Worm (Caenorhabditis elegans) whole organism, L4 larva: Measurements from ENCODE around the gene C54F6.19.

Experiments
- F44E2.7 ChIP-seq: fragments of 200-800 bp; sonication (Bioruptor generic); IDR thresholded peaks from 2 replicates; pipeline ENCODE4 v2.1.2; 2022; ENCODE audit warnings: missing genetic modification characterization, missing compliant biosample characterization
- T20F7.1 ChIP-seq: fragments of 200-800 bp; sonication (Bioruptor generic); optimal IDR thresholded peaks from 2 replicates; lab custom pipeline; 2018; ENCODE audit warnings: mild to moderate bottlenecking, missing genetic modification characterization, missing compliant biosample characterization
- T26A8.4 ChIP-seq: fragments of 200-800 bp; sonication (Bioruptor generic); IDR thresholded peaks from 2 replicates; pipeline ENCODE4 v1.3.6; 2022; ENCODE audit warnings: missing genetic modification characterization, missing compliant biosample characterization
- Y48G9A.11 ChIP-seq: fragments of 200-800 bp; sonication (Bioruptor generic); IDR thresholded peaks from 2 replicates; pipeline ENCODE4 v1.3.6; 2022; ENCODE audit warnings: missing genetic modification reagents, missing genetic modification characterization, missing compliant biosample characterization
- Y75B8A.6 ChIP-seq: fragments of 200-800 bp; sonication (Bioruptor generic); IDR thresholded peaks from 2 replicates; pipeline ENCODE4 v1.3.6; 2022; ENCODE audit warnings: missing genetic modification reagents, missing genetic modification characterization, missing compliant biosample characterization
- aly-2 ChIP-seq: sonication (generic microtip); optimal IDR thresholded peaks from 2 replicates; lab custom pipeline; 2018; ENCODE audit warnings: missing biosample characterization, missing genetic modification characterization
- ceh-20 ChIP-seq: fragments of 200-800 bp; sonication (Bioruptor generic); IDR thresholded peaks from 2 replicates; pipeline ENCODE4 v1.3.6; 2022; ENCODE audit warnings: missing genetic modification reagents, missing genetic modification characterization, missing compliant biosample characterization
- ceh-44 ChIP-seq: fragments of 200-800 bp; sonication (Bioruptor generic); IDR thresholded peaks from 2 replicates; pipeline ENCODE4 v1.3.6; 2022; ENCODE audit warnings: missing genetic modification reagents, missing genetic modification characterization, missing compliant biosample characterization
- ceh-62 ChIP-seq: sonication (generic microtip); optimal IDR thresholded peaks from 2 replicates; lab custom pipeline; 2017; ENCODE audit warnings: missing biosample characterization, missing genetic modification characterization
- ces-1 ChIP-seq: fragments of 150-350 bp; sonication (generic microtip); optimal IDR thresholded peaks from 4 replicates; lab custom pipeline; 2014; ENCODE audit warnings: missing biosample characterization, missing genetic modification reagents, missing genetic modification characterization
- ctbp-1 ChIP-seq: fragments of 200-800 bp; sonication (Bioruptor generic); IDR thresholded peaks from 2 replicates; pipeline ENCODE4 v1.3.6; 2022; ENCODE audit warnings: missing genetic modification reagents, missing genetic modification characterization, missing compliant biosample characterization
- daf-16 ChIP-seq, 3 experiments: sonication (generic microtip); optimal IDR thresholded peaks; 2 replicates each; lab custom pipeline; 2016 to 2017; ENCODE audit warnings: missing genetic modification characterization in 3 of 3, missing genetic modification reagents in 3 of 3, mild to moderate bottlenecking in 2 of 3, missing compliant biosample characterization in 2 of 3, missing biosample characterization in 1 of 3, moderate library complexity in 1 of 3
- daf-8 ChIP-seq: fragments of 200-800 bp; sonication (Bioruptor generic); IDR thresholded peaks from 2 replicates; pipeline ENCODE4 v1.3.6; 2022; ENCODE audit warnings: missing genetic modification characterization, missing compliant biosample characterization
- dmd-8 ChIP-seq: fragments of 200-800 bp; sonication (Bioruptor generic); IDR thresholded peaks from 2 replicates; pipeline ENCODE4 v1.3.6; 2022; ENCODE audit warnings: missing genetic modification characterization, missing compliant biosample characterization
- dmd-9 ChIP-seq: fragments of 200-800 bp; sonication (Bioruptor generic); IDR thresholded peaks from 2 replicates; pipeline ENCODE4 v1.3.6; 2022; ENCODE audit warnings: missing genetic modification reagents, missing genetic modification characterization, missing compliant biosample characterization
- dve-1 ChIP-seq: sonication (generic microtip); optimal IDR thresholded peaks from 2 replicates; lab custom pipeline; 2017; ENCODE audit warnings: antibody characterized with exemption, mild to moderate bottlenecking, missing genetic modification characterization, missing compliant biosample characterization; ENCODE audit not compliant: insufficient read depth
- hif-1 ChIP-seq, 2 experiments: sonication (generic microtip); optimal IDR thresholded peaks; 2 replicates each; lab custom pipeline; 2016 to 2017; ENCODE audit warnings: missing compliant biosample characterization in 2 of 2, missing genetic modification characterization in 2 of 2, missing genetic modification reagents in 2 of 2, missing genotype in 2 of 2, mild to moderate bottlenecking in 1 of 2
- lin-15B ChIP-seq: fragments of 150-350 bp; sonication (generic microtip); optimal IDR thresholded peaks from 3 replicates; lab custom pipeline; 2014; ENCODE audit warnings: missing biosample characterization, missing genetic modification characterization
- lin-39 ChIP-seq: fragments of 150-350 bp; optimal IDR thresholded peaks from 2 replicates; lab custom pipeline; 2014; ENCODE audit warnings: missing biosample characterization, missing genetic modification reagents, missing genetic modification characterization
- lir-3 ChIP-seq: sonication (generic microtip); optimal IDR thresholded peaks from 2 replicates; lab custom pipeline; 2016; ENCODE audit warnings: mild to moderate bottlenecking, missing genetic modification characterization, missing compliant biosample characterization
- lsy-2 ChIP-seq, 2 experiments: fragments of 150-350 bp in 1 of 2; sonication (generic microtip) in 1 of 2; optimal IDR thresholded peaks; 2 replicates each; lab custom pipeline; 2014 to 2017; ENCODE audit warnings: missing biosample characterization in 2 of 2, missing genetic modification characterization in 2 of 2
- madf-5 ChIP-seq, 2 experiments: fragments of 200-800 bp; sonication (Bioruptor generic); IDR thresholded peaks; 2 replicates each; pipeline ENCODE4 v1.3.6; 2022; ENCODE audit warnings: missing compliant biosample characterization in 2 of 2, missing genetic modification characterization in 2 of 2
- mdl-1 ChIP-seq, 2 experiments: fragments of 150-350 bp in 1 of 2; sonication (generic microtip) in 1 of 2; optimal IDR thresholded peaks; 2 replicates each; lab custom pipeline; 2014 to 2017; ENCODE audit warnings: missing biosample characterization in 2 of 2, missing genetic modification characterization in 2 of 2
- mxl-3 ChIP-seq: fragments of 200-800 bp; sonication (Bioruptor generic); optimal IDR thresholded peaks from 2 replicates; lab custom pipeline; 2018; ENCODE audit warnings: mild to moderate bottlenecking, missing genetic modification characterization, missing compliant biosample characterization
- nhr-10 ChIP-seq: fragments of 150-350 bp; optimal IDR thresholded peaks from 2 replicates; lab custom pipeline; 2014; ENCODE audit warnings: missing biosample characterization, missing genetic modification characterization
- nhr-111 ChIP-seq: fragments of 200-800 bp; sonication (Bioruptor generic); optimal IDR thresholded peaks from 2 replicates; lab custom pipeline; 2018; ENCODE audit warnings: mild to moderate bottlenecking, missing genetic modification characterization, missing compliant biosample characterization
- nhr-237 ChIP-seq: sonication (generic microtip); optimal IDR thresholded peaks from 2 replicates; lab custom pipeline; 2017; ENCODE audit warnings: missing biosample characterization, missing genetic modification characterization
- nhr-42 ChIP-seq: fragments of 200-800 bp; sonication (Bioruptor generic); IDR thresholded peaks from 2 replicates; pipeline ENCODE4 v1.3.6; 2022; ENCODE audit warnings: missing genetic modification characterization, missing compliant biosample characterization
- nhr-48 ChIP-seq: sonication (generic microtip); optimal IDR thresholded peaks from 2 replicates; lab custom pipeline; 2016; ENCODE audit warnings: mild to moderate bottlenecking, missing genetic modification characterization, missing compliant biosample characterization
- nhr-6 ChIP-seq: fragments of 150-350 bp; optimal IDR thresholded peaks from 2 replicates; lab custom pipeline; 2014; ENCODE audit warnings: missing biosample characterization, missing genetic modification characterization
- nhr-76 ChIP-seq: fragments of 150-350 bp; optimal IDR thresholded peaks from 2 replicates; lab custom pipeline; 2014; ENCODE audit warnings: missing biosample characterization, missing genetic modification characterization
- pha-4 ChIP-seq, 2 experiments: fragments of 150-350 bp in 1 of 2; fragments of 200-800 bp in 1 of 2; sonication (Bioruptor generic) in 1 of 2; IDR thresholded peaks in 1 of 2; optimal IDR thresholded peaks in 1 of 2; 2 replicates each; pipeline versions ENCODE4 v1.3.6 to Lab custom; 2014 to 2022; ENCODE audit warnings: missing genetic modification characterization in 2 of 2, missing genetic modification reagents in 2 of 2, missing biosample characterization in 1 of 2, missing compliant biosample characterization in 1 of 2
- pqm-1 ChIP-seq: sonication (generic microtip); optimal IDR thresholded peaks from 2 replicates; lab custom pipeline; 2017; ENCODE audit warnings: missing biosample characterization, missing genetic modification characterization
- rbr-2 ChIP-seq: sonication (generic microtip); optimal IDR thresholded peaks from 2 replicates; lab custom pipeline; 2016; ENCODE audit warnings: missing genotype, missing genetic modification characterization, missing compliant biosample characterization
- sdz-12 ChIP-seq: fragments of 200-800 bp; sonication (Bioruptor generic); optimal IDR thresholded peaks from 2 replicates; lab custom pipeline; 2018; ENCODE audit warnings: mild to moderate bottlenecking, missing genetic modification characterization, missing compliant biosample characterization
- set-16 ChIP-seq: fragments of 200-800 bp; sonication (Bioruptor generic); IDR thresholded peaks from 2 replicates; pipeline ENCODE4 v1.3.6; 2022; ENCODE audit warnings: missing genetic modification reagents, missing genetic modification characterization, missing compliant biosample characterization
- skn-1 ChIP-seq: fragments of 150-350 bp; optimal IDR thresholded peaks from 2 replicates; lab custom pipeline; 2014; ENCODE audit warnings: missing biosample characterization, missing genetic modification characterization
- snpc-1.2 ChIP-seq: fragments of 200-800 bp; sonication (Bioruptor generic); IDR thresholded peaks from 2 replicates; pipeline ENCODE4 v1.3.6; 2022; ENCODE audit warnings: missing genetic modification reagents, missing genetic modification characterization, missing compliant biosample characterization
- spr-3 ChIP-seq: fragments of 200-800 bp; sonication (Bioruptor generic); optimal IDR thresholded peaks from 2 replicates; lab custom pipeline; 2018; ENCODE audit warnings: mild to moderate bottlenecking, missing genetic modification characterization, missing compliant biosample characterization
- tag-97 ChIP-seq: fragments of 200-800 bp; sonication (Bioruptor generic); IDR thresholded peaks from 2 replicates; pipeline ENCODE4 v1.3.6; 2022; ENCODE audit warnings: missing genetic modification characterization, missing compliant biosample characterization
- unc-130 ChIP-seq: sonication (generic microtip); optimal IDR thresholded peaks from 2 replicates; lab custom pipeline; 2016; ENCODE audit warnings: missing genetic modification reagents, missing genetic modification characterization, missing compliant biosample characterization
- vab-7 ChIP-seq: fragments of 200-800 bp; sonication (Bioruptor generic); IDR thresholded peaks from 2 replicates; pipeline ENCODE4 v1.3.6; 2022; ENCODE audit warnings: missing genetic modification reagents, missing genetic modification characterization, missing compliant biosample characterization
- zip-2 ChIP-seq: fragments of 150-350 bp; optimal IDR thresholded peaks from 2 replicates; lab custom pipeline; 2014; ENCODE audit warnings: missing biosample characterization, missing genetic modification characterization
- ztf-11 ChIP-seq: fragments of 150-350 bp; optimal IDR thresholded peaks from 2 replicates; lab custom pipeline; 2014; ENCODE audit warnings: missing biosample characterization, missing genetic modification characterization
- ztf-7 ChIP-seq: fragments of 150-350 bp; optimal IDR thresholded peaks from 2 replicates; lab custom pipeline; 2014; ENCODE audit warnings: missing biosample characterization, missing genetic modification characterization

The C54F6.19 gene

DNA sequence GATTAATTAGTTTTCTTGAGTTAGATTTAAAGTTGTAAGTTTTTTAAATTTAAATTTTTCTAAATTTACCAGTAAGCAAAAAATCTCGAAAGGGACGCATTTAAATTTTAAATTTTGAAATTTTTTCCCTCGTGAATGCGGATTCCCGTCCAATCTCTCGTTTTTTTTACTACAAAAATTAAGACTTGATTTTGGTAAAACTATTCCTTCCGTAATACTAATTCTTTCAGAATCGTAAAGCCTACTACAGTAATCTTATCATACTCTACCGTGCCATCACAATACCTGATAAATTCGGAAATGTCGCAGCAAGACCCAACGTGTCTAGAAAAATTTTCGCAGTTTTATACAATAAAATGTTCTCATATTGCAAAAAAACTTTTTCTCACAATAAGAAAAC, at the start of gene C54F6.19, which contains the start of gene nhx-3:
TSS of gene C54F6.19 (plus strand) at position 301 of the 400 bp plus-strand sequence.
TSS of gene nhx-3 (minus strand) at position 337 of the 400 bp plus-strand sequence.
- TF ChIP-seq nhr-111 (GFP tag; lab: Kevin White, UChicago) = no peak
- TF ChIP-seq nhr-10 = no peak
- TF ChIP-seq snpc-1.2 (GFP tag; lab: Robert Waterston, UW) = no peak
- no peak for TF ChIP-seq nhr-237 (tag; lab: Kevin White, UChicago)
- no peak for TF ChIP-seq nhr-48 (tag; lab: Kevin White, UChicago)
- no peak for TF ChIP-seq mxl-3
- TF ChIP-seq lin-15B (tag; lab: Kevin White, UChicago) = no peak
- no peak for TF ChIP-seq dve-1
- TF ChIP-seq ceh-62 (tag; lab: Kevin White, UChicago) = no peak
- no peak for TF ChIP-seq dmd-8 (GFP tag; lab: Robert Waterston, UW)
- TF ChIP-seq spr-3 (GFP tag; lab: Kevin White, UChicago) = no peak
- TF ChIP-seq hif-1 (tag; optimal IDR thresholded peaks at IDR 0.05; lab: Kevin White, UChicago) = no peak
- TF ChIP-seq vab-7 = no peak
- no peak for TF ChIP-seq lsy-2 (tag; optimal IDR thresholded peaks at IDR 0.05; lab: Kevin White, UChicago)
- TF ChIP-seq T26A8.4 (GFP tag; lab: Robert Waterston, UW) = no peak
- no peak for TF ChIP-seq aly-2 (tag; lab: Kevin White, UChicago)
- TF ChIP-seq unc-130 (GFP tag; lab: Kevin White, UChicago) = no peak
- no peak for TF ChIP-seq ztf-11 (tag; lab: Kevin White, UChicago)

DNA sequence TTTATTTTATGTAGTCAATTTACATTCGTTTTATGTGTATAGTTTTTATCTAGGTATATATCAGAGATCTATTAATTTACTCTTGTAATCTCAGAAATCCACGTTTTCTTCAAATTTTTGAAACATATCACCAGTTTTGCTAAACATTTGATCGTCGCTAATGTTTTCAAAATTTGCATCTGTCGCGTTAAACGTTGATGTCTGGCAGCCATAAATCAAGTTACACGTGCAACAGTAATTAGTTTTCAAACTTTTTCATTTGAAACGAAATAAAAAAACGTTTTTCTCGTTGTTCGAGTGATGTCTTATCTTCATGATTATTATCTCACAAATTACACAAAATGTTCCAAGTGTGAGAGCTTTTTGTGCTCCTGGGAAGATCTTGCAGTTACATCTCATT, 47.8 kb upstream of the C54F6.19 start, which contains the start of gene srh-79:
TSS of gene srh-79 (plus strand) at position 301 of the 400 bp plus-strand sequence.
- TF ChIP-seq nhr-6 (no peak), daf-8 (GFP tag; lab: Robert Waterston, UW) (no peak), nhr-76 (no peak), nhr-10 (no peak), pqm-1 (tag; lab: Kevin White, UChicago) (no peak), lir-3 (tag; lab: Kevin White, UChicago) (no peak), ceh-62 (tag; lab: Kevin White, UChicago) (no peak), Y75B8A.6 (no peak), set-16 (GFP tag; lab: Robert Waterston, UW) (no peak), T20F7.1 (GFP tag; lab: Kevin White, UChicago) (no peak), pha-4 (GFP tag; IDR thresholded peaks at IDR 0.05; lab: Robert Waterston, UW) (no peak), pha-4 (tag; optimal IDR thresholded peaks at IDR 0.05; lab: Kevin White, UChicago) (no peak)

DNA sequence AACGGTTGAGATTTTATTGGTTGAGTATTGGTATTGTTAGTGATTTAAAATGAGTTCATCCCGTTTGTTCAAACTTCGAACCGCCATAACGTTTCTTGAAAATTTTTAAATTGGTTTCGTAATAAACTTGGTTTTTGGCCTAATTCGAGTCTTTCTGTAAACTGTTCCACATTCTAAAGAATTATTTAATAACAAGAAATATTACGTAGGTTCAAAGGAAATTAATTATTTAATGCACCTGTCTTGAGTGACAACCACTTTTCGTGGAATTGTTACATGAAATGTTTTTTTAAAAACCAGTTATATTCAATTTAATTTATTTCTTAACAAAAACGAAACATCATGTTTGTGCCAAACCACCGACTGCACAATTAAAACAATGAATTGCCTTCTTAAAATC, 44.1 kb upstream of the C54F6.19 start:
- TF ChIP-seq ceh-44 (GFP tag; lab: Robert Waterston, UW) (no peak), F44E2.7 (GFP tag; lab: Robert Waterston, UW) (no peak), sdz-12 (no peak), unc-130 (GFP tag; lab: Kevin White, UChicago) (no peak), zip-2 (no peak), mdl-1 (tag; optimal IDR thresholded peaks at IDR 0.05; lab: Kevin White, UChicago) (no peak), ctbp-1 (GFP tag; lab: Robert Waterston, UW) (no peak), nhr-76 (no peak), daf-16 (GFP tag; optimal IDR thresholded peaks at IDR 0.05; lab: Kevin White, UChicago) (no peak), daf-16 (tag; optimal IDR thresholded peaks at IDR 0.05; lab: Kevin White, UChicago) (no peak), tag-97 (GFP tag; lab: Robert Waterston, UW) (no peak)

DNA sequence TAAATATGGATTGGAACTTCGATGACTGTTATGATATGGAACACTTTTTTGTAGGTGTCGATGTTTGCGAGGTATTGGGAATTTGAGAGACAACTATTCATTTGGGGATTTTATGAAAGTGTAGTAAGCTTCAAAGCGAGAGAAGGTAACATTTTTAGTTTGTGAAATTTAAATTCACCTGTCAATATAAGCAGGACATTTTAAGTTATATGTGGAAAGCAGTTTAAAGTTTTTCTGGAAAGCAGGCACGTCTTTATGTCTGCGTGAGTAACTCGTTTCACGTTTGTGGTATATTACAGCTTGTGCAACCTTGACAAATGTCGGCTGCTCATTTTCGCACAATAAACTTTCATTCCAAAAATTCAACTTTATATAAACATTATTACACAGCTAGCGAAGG, 41.0 kb upstream of the C54F6.19 start, which contains the start of gene srh-229:
TSS of gene srh-229 (minus strand) at position 101 of the 400 bp plus-strand sequence.
- TF ChIP-seq ces-1 (GFP tag; lab: Kevin White, UChicago) (no peak), lin-39 (tag; lab: Kevin White, UChicago) (no peak), rbr-2 (tag; lab: Kevin White, UChicago) (no peak), skn-1 (tag; lab: Kevin White, UChicago) (no peak), nhr-42 (GFP tag; lab: Robert Waterston, UW) (no peak), ceh-20 (GFP tag; lab: Robert Waterston, UW) (no peak), ztf-7 (tag; lab: Kevin White, UChicago) (no peak), dmd-8 (GFP tag; lab: Robert Waterston, UW) (no peak), dmd-9 (GFP tag; lab: Robert Waterston, UW) (no peak), Y48G9A.11 (GFP tag; lab: Robert Waterston, UW) (no peak), madf-5 (GFP tag; IDR thresholded peaks at IDR 0.05; lab: Robert Waterston, UW) (no peak)
